Fruit fly (Drosophila melanogaster) whole organism, wandering third instar larva: ENCODE data around the gene msd5.

ENCODE experiments used
- Abd-B ChIP-seq: fragments of >200 bp; optimal IDR thresholded peaks from 2 replicates; lab custom pipeline; 2017; ENCODE audit warnings: missing biosample characterization, missing genetic modification characterization
- CG32264 ChIP-seq: fragments of 200-800 bp; sonication (Bioruptor generic); optimal IDR thresholded peaks from 2 replicates; lab custom pipeline; 2016; ENCODE audit warnings: missing biosample characterization, missing genetic modification characterization
- CG9705 ChIP-seq: fragments of 200-800 bp; sonication (Bioruptor generic); optimal IDR thresholded peaks from 2 replicates; lab custom pipeline; 2018; ENCODE audit warnings: missing biosample characterization, mild to moderate bottlenecking, missing genetic modification characterization
- CrebA ChIP-seq: fragments of 200-800 bp; sonication (Bioruptor generic); optimal IDR thresholded peaks from 2 replicates; lab custom pipeline; 2016; ENCODE audit warnings: missing biosample characterization, mild to moderate bottlenecking, missing genetic modification characterization, borderline replicate concordance
- Dfd ChIP-seq: fragments of >200 bp; optimal IDR thresholded peaks from 2 replicates; lab custom pipeline; 2017; ENCODE audit warnings: missing biosample characterization, missing genetic modification characterization
- Dif ChIP-seq: fragments of 200-275, 200-300 bp; sonication (Bioruptor generic); optimal IDR thresholded peaks from 2 replicates; lab custom pipeline; 2018; ENCODE audit warnings: missing biosample characterization, missing genetic modification characterization; ENCODE audit not compliant: partially characterized antibody
- GATAd ChIP-seq: sonication (Bioruptor generic); optimal IDR thresholded peaks from 2 replicates; lab custom pipeline; 2016; ENCODE audit warnings: missing biosample characterization, missing genetic modification characterization
- HLH106 ChIP-seq: fragments of 200-800 bp; optimal IDR thresholded peaks from 3 replicates; lab custom pipeline; 2019; ENCODE audit warnings: missing biosample characterization, mild to moderate bottlenecking, missing genetic modification characterization, moderate library complexity
- Hnf4 ChIP-seq: fragments of 200-800 bp; sonication (Bioruptor generic); optimal IDR thresholded peaks from 2 replicates; lab custom pipeline; 2016; ENCODE audit warnings: missing biosample characterization, mild to moderate bottlenecking, missing genetic modification characterization
- Hr78 ChIP-seq: fragments of >200 bp; optimal IDR thresholded peaks from 2 replicates; lab custom pipeline; 2017; ENCODE audit warnings: missing biosample characterization, missing genetic modification characterization
- Hr83 ChIP-seq: fragments of 200-300 bp; sonication (Bioruptor generic); optimal IDR thresholded peaks from 2 replicates; lab custom pipeline; 2016; ENCODE audit warnings: missing biosample characterization, mild to moderate bottlenecking, missing genetic modification characterization, moderate library complexity; ENCODE audit not compliant: poor library complexity, severe bottlenecking
- Jra ChIP-seq: sonication (Bioruptor generic); optimal IDR thresholded peaks from 2 replicates; lab custom pipeline; 2016; ENCODE audit warnings: missing biosample characterization, missing genetic modification characterization
- Mio ChIP-seq: sonication (Bioruptor generic); optimal IDR thresholded peaks from 2 replicates; lab custom pipeline; 2016; ENCODE audit warnings: missing biosample characterization, missing genetic modification characterization
- Myc ChIP-seq: fragments of >200 bp; optimal IDR thresholded peaks from 2 replicates; lab custom pipeline; 2017
- N ChIP-seq: fragments of >200 bp; optimal IDR thresholded peaks from 2 replicates; lab custom pipeline; 2018; ENCODE audit warnings: missing biosample characterization, missing external identifiers, missing genetic modification characterization
- OdsH ChIP-seq: fragments of 200-800 bp; sonication (Bioruptor generic); optimal IDR thresholded peaks from 2 replicates; lab custom pipeline; 2016; ENCODE audit warnings: missing biosample characterization, mild to moderate bottlenecking, missing genetic modification characterization
- Rel ChIP-seq, 2 experiments: fragments of 200-800 bp; sonication (Bioruptor generic) in 1 of 2; optimal IDR thresholded peaks; 2 replicates in 1 of 2; 3 replicates in 1 of 2; lab custom pipeline; 2016 to 2019; ENCODE audit warnings: mild to moderate bottlenecking in 2 of 2, missing biosample characterization in 2 of 2, missing genetic modification characterization in 2 of 2, moderate library complexity in 1 of 2
- Sp1 ChIP-seq: fragments of 200-800 bp; sonication (Bioruptor generic); optimal IDR thresholded peaks from 3 replicates; lab custom pipeline; 2019; ENCODE audit warnings: missing biosample characterization, mild to moderate bottlenecking, missing genetic modification characterization, moderate library complexity
- Vsx2 ChIP-seq: fragments of 200-300, 225-300 bp; sonication (Bioruptor generic); optimal IDR thresholded peaks from 2 replicates; lab custom pipeline; 2018; ENCODE audit warnings: missing biosample characterization, missing genetic modification characterization; ENCODE audit not compliant: partially characterized antibody
- br ChIP-seq: fragments of 200-800 bp; sonication (Bioruptor generic); optimal IDR thresholded peaks from 2 replicates; lab custom pipeline; 2016; ENCODE audit warnings: missing biosample characterization, missing genetic modification characterization
- brk ChIP-seq: fragments of 200-800 bp; sonication (Bioruptor generic); optimal IDR thresholded peaks from 2 replicates; lab custom pipeline; 2016; ENCODE audit warnings: missing biosample characterization, mild to moderate bottlenecking, missing genetic modification characterization
- dl ChIP-seq, 2 experiments: fragments of 175-275, 200-275 bp in 1 of 2; fragments of 200-275 bp in 1 of 2; sonication (Bioruptor generic); optimal IDR thresholded peaks; lab custom pipeline; 2018; ENCODE audit warnings: mild to moderate bottlenecking in 2 of 2, missing biosample characterization in 2 of 2, missing genetic modification characterization in 2 of 2, moderate library complexity in 2 of 2; ENCODE audit not compliant: partially characterized antibody in 2 of 2, insufficient read depth in 1 of 2
- dmrt93B ChIP-seq: fragments of 200-800 bp; sonication (Bioruptor generic); optimal IDR thresholded peaks from 2 replicates; lab custom pipeline; 2018; ENCODE audit warnings: missing biosample characterization, mild to moderate bottlenecking, missing genetic modification characterization
- dsf ChIP-seq: sonication (Bioruptor generic); optimal IDR thresholded peaks from 2 replicates; lab custom pipeline; 2016; ENCODE audit warnings: missing biosample characterization, missing genetic modification characterization, borderline replicate concordance
- ey ChIP-seq: fragments of 200-800 bp; sonication (Bioruptor generic); optimal IDR thresholded peaks from 2 replicates; lab custom pipeline; 2016; ENCODE audit warnings: missing biosample characterization, missing genetic modification characterization
- foxo ChIP-seq, 2 experiments: fragments of 200-800 bp; sonication (Bioruptor generic); optimal IDR thresholded peaks; 2 replicates in 1 of 2; 3 replicates in 1 of 2; lab custom pipeline; 2016 to 2017; ENCODE audit warnings: missing biosample characterization in 2 of 2, missing genetic modification characterization in 2 of 2
- fru ChIP-seq: fragments of 200-800 bp; sonication (Bioruptor generic); optimal IDR thresholded peaks from 3 replicates; lab custom pipeline; 2016; ENCODE audit warnings: missing biosample characterization, mild to moderate bottlenecking, missing genetic modification characterization
- h ChIP-seq: fragments of 200-800 bp; sonication (Bioruptor generic); optimal IDR thresholded peaks from 3 replicates; lab custom pipeline; 2016; ENCODE audit warnings: missing biosample characterization, mild to moderate bottlenecking, missing genetic modification characterization
- jim ChIP-seq: fragments of 175-275, 200-325 bp; sonication (Bioruptor generic); optimal IDR thresholded peaks from 2 replicates; lab custom pipeline; 2016; ENCODE audit warnings: missing biosample characterization, mild to moderate bottlenecking, missing genetic modification characterization
- lola ChIP-seq: fragments of >200 bp; optimal IDR thresholded peaks from 2 replicates; lab custom pipeline; 2017; ENCODE audit warnings: missing biosample characterization, missing genetic modification characterization
- pan ChIP-seq: fragments of >200 bp; optimal IDR thresholded peaks from 2 replicates; lab custom pipeline; 2017
- psq ChIP-seq: fragments of 200-800 bp; sonication (Bioruptor generic); optimal IDR thresholded peaks from 3 replicates; lab custom pipeline; 2017; ENCODE audit warnings: missing biosample characterization, mild to moderate bottlenecking, missing genetic modification characterization, moderate library complexity
- rgr ChIP-seq: fragments of 200-800 bp; sonication (Bioruptor generic); optimal IDR thresholded peaks from 3 replicates; lab custom pipeline; 2016; ENCODE audit warnings: missing biosample characterization, mild to moderate bottlenecking, missing genetic modification characterization
- sage ChIP-seq: fragments of 200-800 bp; sonication (Bioruptor generic); optimal IDR thresholded peaks from 2 replicates; lab custom pipeline; 2016; ENCODE audit warnings: missing biosample characterization, mild to moderate bottlenecking, missing genetic modification characterization
- sv ChIP-seq: fragments of 200-800 bp; sonication (Bioruptor generic); optimal IDR thresholded peaks from 3 replicates; lab custom pipeline; 2016; ENCODE audit warnings: missing biosample characterization, missing genetic modification characterization
- tai ChIP-seq: sonication (Bioruptor generic); optimal IDR thresholded peaks from 2 replicates; lab custom pipeline; 2016; ENCODE audit warnings: missing biosample characterization, missing genetic modification characterization
- usp ChIP-seq: fragments of >200 bp; optimal IDR thresholded peaks from 2 replicates; lab custom pipeline; 2017; ENCODE audit warnings: missing biosample characterization, missing genetic modification characterization
- woc ChIP-seq: sonication (Bioruptor generic); optimal IDR thresholded peaks from 2 replicates; lab custom pipeline; 2016; ENCODE audit warnings: missing biosample characterization, mild to moderate bottlenecking, missing genetic modification characterization

Gene msd5

dm6 chr3L:1320230-1320930, 12.6 kb downstream of the msd5 start:
- TF ChIP-seq usp (GFP tag; lab: Kevin White, UChicago): no peak
- TF ChIP-seq Dfd (GFP tag; lab: Kevin White, UChicago): no peak
- no peak for TF ChIP-seq jim
- no peak for TF ChIP-seq Hnf4
- TF ChIP-seq Hr78 (GFP tag; lab: Kevin White, UChicago): peak; percentile 5
- TF ChIP-seq HLH106 (tag; lab: Kevin White, UChicago): peak; percentile 6
- no peak for TF ChIP-seq psq (GFP tag; lab: Kevin White, UChicago)
- TF ChIP-seq rgr (GFP tag; lab: Kevin White, UChicago): peak; percentile 19
- no peak for TF ChIP-seq GATAd (GFP tag; lab: Kevin White, UChicago)
- no peak for TF ChIP-seq Hr83 (GFP tag; lab: Kevin White, UChicago)
- no peak for TF ChIP-seq CG9705 (GFP tag; lab: Kevin White, UChicago)
- no peak for TF ChIP-seq Vsx2 (GFP tag; lab: Kevin White, UChicago)
- TF ChIP-seq Sp1: no peak
- TF ChIP-seq lola (GFP tag; lab: Kevin White, UChicago): no peak
- peak; percentile 39 for TF ChIP-seq h (GFP tag; lab: Kevin White, UChicago)
- TF ChIP-seq pan (lab: Kevin White, UChicago): no peak
- peak; percentile 30 for TF ChIP-seq fru (GFP tag; lab: Kevin White, UChicago)
- TF ChIP-seq Dif (GFP tag; lab: Kevin White, UChicago): no peak
- TF ChIP-seq dl (GFP tag; optimal IDR thresholded peaks at IDR 0.05; lab: Kevin White, UChicago; ENCODE audit: insufficient read depth in 1 of 2, partially characterized antibody in 2 of 2): no peak
- no peak for TF ChIP-seq Mio
- TF ChIP-seq CrebA (GFP tag; lab: Kevin White, UChicago): no peak
- no peak for TF ChIP-seq brk
- no peak for TF ChIP-seq woc (GFP tag; lab: Kevin White, UChicago)
- TF ChIP-seq dmrt93B: no peak
- TF ChIP-seq CG32264 (GFP tag; lab: Kevin White, UChicago): no peak
- no peak for TF ChIP-seq Abd-B (GFP tag; lab: Kevin White, UChicago)
- no peak for TF ChIP-seq sv (GFP tag; lab: Kevin White, UChicago)
- TF ChIP-seq Myc: no peak
- TF ChIP-seq dsf (GFP tag; lab: Kevin White, UChicago): no peak
- no peak for TF ChIP-seq Rel (GFP tag; optimal IDR thresholded peaks at IDR 0.05; lab: Kevin White, UChicago)
- TF ChIP-seq Rel (tag; optimal IDR thresholded peaks at IDR 0.05; lab: Kevin White, UChicago): no peak
- TF ChIP-seq br (GFP tag; lab: Kevin White, UChicago): peak; percentile 20
- no peak for TF ChIP-seq tai (GFP tag; lab: Kevin White, UChicago)
- peak; percentile 52 for TF ChIP-seq ey
- TF ChIP-seq N (GFP tag; lab: Kevin White, UChicago): no peak
- TF ChIP-seq OdsH (GFP tag; lab: Kevin White, UChicago): no peak
- TF ChIP-seq Jra (GFP tag; lab: Kevin White, UChicago): no peak
- no peak for TF ChIP-seq sage (GFP tag; lab: Kevin White, UChicago)
- TF ChIP-seq foxo (GFP tag; optimal IDR thresholded peaks at IDR 0.05; lab: Kevin White, UChicago): peak in 1 of 2 experiments; percentile 55

dm6 chr3L:1319097-1319725, 13.7 kb downstream of the msd5 start:
- TF ChIP-seq tai (GFP tag; lab: Kevin White, UChicago): no peak
- peak; percentile 92 for TF ChIP-seq dmrt93B
- peak; percentile 94 for TF ChIP-seq Jra (GFP tag; lab: Kevin White, UChicago)
- peak; percentile 94 for TF ChIP-seq CG32264 (GFP tag; lab: Kevin White, UChicago)
- TF ChIP-seq h (GFP tag; lab: Kevin White, UChicago): peak; percentile 98
- no peak for TF ChIP-seq sage (GFP tag; lab: Kevin White, UChicago)
- no peak for TF ChIP-seq N (GFP tag; lab: Kevin White, UChicago)
- peak; percentile 86 for TF ChIP-seq CG9705 (GFP tag; lab: Kevin White, UChicago)
- peak; percentile 95 for TF ChIP-seq Rel (GFP tag; optimal IDR thresholded peaks at IDR 0.05; lab: Kevin White, UChicago)
- peak; percentile 79 for TF ChIP-seq Rel (tag; optimal IDR thresholded peaks at IDR 0.05; lab: Kevin White, UChicago)
- peak; percentile 76 for TF ChIP-seq GATAd (GFP tag; lab: Kevin White, UChicago)
- TF ChIP-seq dl (GFP tag; optimal IDR thresholded peaks at IDR 0.05; lab: Kevin White, UChicago; ENCODE audit: insufficient read depth in 1 of 2, partially characterized antibody in 2 of 2): no peak
- peak; percentile 98 for TF ChIP-seq br (GFP tag; lab: Kevin White, UChicago)
- no peak for TF ChIP-seq jim
- no peak for TF ChIP-seq pan (lab: Kevin White, UChicago)
- no peak for TF ChIP-seq brk
- TF ChIP-seq Sp1: peak; percentile 97
- no peak for TF ChIP-seq Abd-B (GFP tag; lab: Kevin White, UChicago)
- peak; percentile 38 for TF ChIP-seq Dif (GFP tag; lab: Kevin White, UChicago)
- TF ChIP-seq Mio: peak; percentile 77
- TF ChIP-seq usp (GFP tag; lab: Kevin White, UChicago): no peak
- no peak for TF ChIP-seq Hr78 (GFP tag; lab: Kevin White, UChicago)
- peak; percentile 97 for TF ChIP-seq Hnf4
- peak; percentile 88 for TF ChIP-seq dsf (GFP tag; lab: Kevin White, UChicago)
- peak; percentile 96 for TF ChIP-seq HLH106 (tag; lab: Kevin White, UChicago)
- TF ChIP-seq fru (GFP tag; lab: Kevin White, UChicago): peak; percentile 98
- no peak for TF ChIP-seq Myc
- peak; percentile 98 for TF ChIP-seq ey
- no peak for TF ChIP-seq lola (GFP tag; lab: Kevin White, UChicago)
- no peak for TF ChIP-seq Vsx2 (GFP tag; lab: Kevin White, UChicago)
- TF ChIP-seq CrebA (GFP tag; lab: Kevin White, UChicago): no peak
- TF ChIP-seq foxo (GFP tag; optimal IDR thresholded peaks at IDR 0.05; lab: Kevin White, UChicago): peak; percentile 93 to 98
- TF ChIP-seq sv (GFP tag; lab: Kevin White, UChicago): peak; percentile 49
- TF ChIP-seq OdsH (GFP tag; lab: Kevin White, UChicago): peak; percentile 97
- peak; percentile 97 for TF ChIP-seq rgr (GFP tag; lab: Kevin White, UChicago)
- peak; percentile 97 for TF ChIP-seq woc (GFP tag; lab: Kevin White, UChicago)
- TF ChIP-seq Hr83 (GFP tag; lab: Kevin White, UChicago): peak; percentile 83
- no peak for TF ChIP-seq Dfd (GFP tag; lab: Kevin White, UChicago)
